Worm (Caenorhabditis elegans) whole organism, L2 larva: ENCODE data around the gene smu-2.

Experiments
- ama-1 ChIP-seq: fragments of 150-350 bp; optimal IDR thresholded peaks from 2 replicates; lab custom pipeline; 2018; ENCODE audit warnings: inconsistent platforms
- ceh-82 ChIP-seq: fragments of 150-350 bp; optimal IDR thresholded peaks from 2 replicates; lab custom pipeline; 2014; ENCODE audit warnings: missing biosample characterization, missing genetic modification characterization
- dmd-4 ChIP-seq: sonication (generic microtip); optimal IDR thresholded peaks from 2 replicates; lab custom pipeline; 2017; ENCODE audit warnings: missing biosample characterization, missing genetic modification characterization
- lsy-2 ChIP-seq, 2 experiments: fragments of 150-350 bp in 1 of 2; sonication (generic microtip) in 1 of 2; optimal IDR thresholded peaks; 2 replicates each; lab custom pipeline; 2014 to 2017; ENCODE audit warnings: missing biosample characterization in 2 of 2, missing genetic modification characterization in 2 of 2
- skn-1 ChIP-seq: sonication (generic microtip); optimal IDR thresholded peaks from 2 replicates; lab custom pipeline; 2017; ENCODE audit warnings: missing biosample characterization, missing genetic modification characterization
- snpc-4 ChIP-seq: fragments of 150-350 bp; optimal IDR thresholded peaks from 2 replicates; lab custom pipeline; 2014; ENCODE audit warnings: missing biosample characterization, missing genetic modification characterization
- unc-39 ChIP-seq: fragments of 150-350 bp; optimal IDR thresholded peaks from 2 replicates; lab custom pipeline; 2014; ENCODE audit warnings: missing biosample characterization, missing genetic modification characterization
- unc-62 ChIP-seq: fragments of 150-350 bp; optimal IDR thresholded peaks from 2 replicates; lab custom pipeline; 2014; ENCODE audit warnings: missing biosample characterization, missing genetic modification reagents, missing genetic modification characterization

DNA sequence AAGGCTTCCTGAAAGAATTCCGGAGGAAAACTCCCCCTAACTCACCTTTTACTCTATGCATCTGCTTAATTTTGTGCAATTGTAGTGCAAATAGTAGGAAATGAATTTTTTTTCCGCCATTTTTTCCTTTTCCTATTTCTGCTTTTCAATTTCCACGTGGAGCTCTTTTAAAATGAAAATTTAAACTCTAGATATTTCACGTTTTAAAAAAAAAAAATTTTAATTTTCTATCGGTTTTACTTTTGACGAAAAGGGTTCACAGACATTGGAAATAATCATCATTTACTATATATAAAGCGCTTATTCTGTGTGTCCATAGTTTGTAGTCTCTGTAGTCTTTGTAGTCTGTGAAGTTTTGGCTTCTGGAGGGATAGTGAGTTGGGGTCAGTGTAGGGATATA, 624 bp upstream of the smu-2 start, which contains the start of gene Y49F6B.8:
- TF ChIP-seq lsy-2 (tag; optimal IDR thresholded peaks at IDR 0.05; lab: Kevin White, UChicago) (no peak), ceh-82 (tag; lab: Kevin White, UChicago) (no peak), dmd-4 (tag; lab: Kevin White, UChicago) (no peak), ama-1 (no peak), snpc-4 (tag; lab: Kevin White, UChicago) (no peak), skn-1 (tag; lab: Kevin White, UChicago) (no peak), unc-39 (tag; lab: Kevin White, UChicago) (no peak), unc-62 (GFP tag; lab: Kevin White, UChicago) (no peak)
